Worm (Caenorhabditis elegans): ENCODE data around the gene F49C5.10.

DNA sequence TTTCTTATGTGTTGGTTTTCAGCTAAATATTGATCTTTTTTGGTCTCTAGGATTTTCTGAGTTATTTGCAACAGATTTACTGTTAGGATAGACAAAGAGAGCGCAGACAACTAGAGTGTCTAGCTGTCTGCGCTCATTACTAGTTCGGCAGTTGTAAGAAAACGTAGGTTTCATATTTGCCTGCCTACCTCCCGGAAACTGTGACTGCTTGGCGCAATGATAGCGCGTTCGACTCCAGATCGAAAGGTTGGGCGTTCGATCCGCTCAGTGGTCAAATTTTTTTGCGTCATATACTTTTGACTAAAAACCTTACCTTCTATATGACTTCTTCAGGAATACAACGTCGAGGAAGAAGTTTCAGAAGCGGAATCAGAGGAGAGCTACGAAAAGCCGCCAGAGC lies 7.2 kb upstream of the F49C5.10 start:
- TF ChIP-seq tab-1 (GFP tag; IDR thresholded peaks at IDR 0.05) (no peak), ztf-23 (GFP tag; IDR thresholded peaks at IDR 0.05) (no peak), T22C8.4 (GFP tag; IDR thresholded peaks at IDR 0.05) (no peak), klf-2 (GFP tag; conservative IDR thresholded peaks at IDR 0.05) (no peak), flt-1 (GFP tag; IDR thresholded peaks at IDR 0.05) (no peak), ref-1 (GFP tag; conservative IDR thresholded peaks at IDR 0.05) (no peak), cog-1 (tag; optimal IDR thresholded peaks at IDR 0.05) (no peak), ztf-29 (GFP tag; IDR thresholded peaks at IDR 0.05) (no peak), med-1 (GFP tag; optimal IDR thresholded peaks at IDR 0.05; ENCODE audit: insufficient read depth) (no peak)

Measured in whole organism, midembryonic.